Fruit fly (Drosophila melanogaster) whole organism, embryonic: Measurements from ENCODE around the gene CG34244.
A peak's percentile ranks its signal among the peaks of the same experiment; 100 is the strongest.

ENCODE experiments used
- C15 ChIP-seq: fragments of 200-800 bp; sonication (Bioruptor generic); IDR thresholded peaks from 3 replicates; pipeline ENCODE4 v1.3.6; 2022; ENCODE audit warnings: missing biosample characterization, missing genetic modification characterization
- CG12236 ChIP-seq: fragments of 200-800 bp; sonication (Bioruptor generic); optimal IDR thresholded peaks from 2 replicates; lab custom pipeline; 2016; ENCODE audit warnings: missing biosample characterization, missing genetic modification characterization
- CG12299 ChIP-seq: fragments of 200-800 bp; sonication (Bioruptor generic); optimal IDR thresholded peaks from 2 replicates; lab custom pipeline; 2018; ENCODE audit warnings: missing biosample characterization, mild to moderate bottlenecking, missing genetic modification characterization
- CG13287 ChIP-seq: fragments of 200-800 bp; sonication (Bioruptor generic); IDR thresholded peaks from 2 replicates; pipeline ENCODE4 v1.3.6; 2022; ENCODE audit warnings: missing biosample characterization, missing genetic modification characterization; ENCODE audit not compliant: partially characterized antibody
- CG13424 ChIP-seq: fragments of 200-800 bp; sonication (Bioruptor generic); optimal IDR thresholded peaks from 2 replicates; lab custom pipeline; 2019; ENCODE audit warnings: missing biosample characterization, mild to moderate bottlenecking, missing genetic modification characterization, moderate library complexity
- CG15696 ChIP-seq: fragments of 200-800 bp; sonication (Bioruptor generic); optimal IDR thresholded peaks from 2 replicates; lab custom pipeline; 2019; ENCODE audit warnings: missing biosample characterization, mild to moderate bottlenecking, missing genetic modification characterization, moderate library complexity
- CG17612 ChIP-seq: fragments of 200-800 bp; sonication (Bioruptor generic); IDR thresholded peaks from 2 replicates; pipeline ENCODE4 v1.3.6; 2022; ENCODE audit warnings: missing biosample characterization, missing genetic modification characterization
- CG18262 ChIP-seq: fragments of 200-800 bp; optimal IDR thresholded peaks from 3 replicates; lab custom pipeline; 2019; ENCODE audit warnings: missing biosample characterization, mild to moderate bottlenecking, missing genetic modification characterization, moderate library complexity
- CG2202 ChIP-seq: fragments of 200-800 bp; sonication (Bioruptor generic); optimal IDR thresholded peaks from 2 replicates; lab custom pipeline; 2018; ENCODE audit warnings: missing biosample characterization, mild to moderate bottlenecking, missing genetic modification characterization
- CG2875 ChIP-seq: fragments of 200-800 bp; sonication (Bioruptor generic); optimal IDR thresholded peaks from 2 replicates; lab custom pipeline; 2017; ENCODE audit warnings: missing biosample characterization, mild to moderate bottlenecking, missing genetic modification characterization, missing genetic modification reagents
- CG32767 ChIP-seq: fragments of 200-800 bp; sonication (Bioruptor generic); IDR thresholded peaks from 2 replicates; pipeline ENCODE4 v1.3.6; 2022; ENCODE audit warnings: missing biosample characterization, missing genetic modification characterization
- CG32772 ChIP-seq: fragments of 200-800 bp; sonication (Bioruptor generic); IDR thresholded peaks from 2 replicates; pipeline ENCODE4 v1.3.6; 2022; ENCODE audit warnings: missing biosample characterization, missing genetic modification characterization
- CG33557 ChIP-seq: fragments of 200-800 bp; sonication (Bioruptor generic); optimal IDR thresholded peaks from 2 replicates; lab custom pipeline; 2019; ENCODE audit warnings: missing biosample characterization, mild to moderate bottlenecking, missing genetic modification characterization, moderate library complexity
- CG34224 ChIP-seq: fragments of 200-800 bp; sonication (Bioruptor generic); IDR thresholded peaks from 3 replicates; pipeline ENCODE4 v1.3.6; 2022; ENCODE audit warnings: missing biosample characterization, missing genetic modification characterization; ENCODE audit not compliant: partially characterized antibody
- CG3995 ChIP-seq: fragments of 200-800 bp; sonication (Bioruptor generic); optimal IDR thresholded peaks from 3 replicates; lab custom pipeline; 2016; ENCODE audit warnings: missing biosample characterization, missing genetic modification characterization
- CG5953 ChIP-seq: fragments of 200-800 bp; sonication (Bioruptor generic); IDR thresholded peaks from 2 replicates; pipeline ENCODE4 v1.3.6; 2022; ENCODE audit warnings: missing biosample characterization, missing genetic modification characterization
- CG6254 ChIP-seq: fragments of 200-800 bp; sonication (Bioruptor generic); optimal IDR thresholded peaks from 3 replicates; lab custom pipeline; 2017; ENCODE audit warnings: mild to moderate bottlenecking, missing biosample characterization, missing genetic modification reagents, missing genetic modification characterization
- CG6683 ChIP-seq: fragments of 200-800 bp; sonication (Bioruptor generic); optimal IDR thresholded peaks from 2 replicates; lab custom pipeline; 2017; ENCODE audit warnings: missing biosample characterization, mild to moderate bottlenecking, missing genetic modification characterization, missing genetic modification reagents
- CG6689 ChIP-seq: fragments of 200-800 bp; sonication (Bioruptor generic); IDR thresholded peaks from 2 replicates; pipeline ENCODE4 v1.3.6; 2022; ENCODE audit warnings: missing biosample characterization, missing genetic modification characterization
- CG9817 ChIP-seq: fragments of 200-800 bp; sonication (Bioruptor generic); optimal IDR thresholded peaks from 2 replicates; lab custom pipeline; 2018; ENCODE audit warnings: missing biosample characterization, mild to moderate bottlenecking, missing genetic modification characterization, moderate library complexity
- Ets65A ChIP-seq: fragments of 200-800 bp; sonication (Bioruptor generic); peaks from one replicate; lab custom pipeline; 2016; ENCODE audit warnings: missing biosample characterization, missing genetic modification characterization
- Lim3 ChIP-seq: fragments of 200-800 bp; sonication (Bioruptor generic); IDR thresholded peaks from 2 replicates; pipeline ENCODE4 v1.3.6; 2022; ENCODE audit warnings: missing biosample characterization, missing genetic modification characterization
- Mes4 ChIP-seq: fragments of 200-800 bp; sonication (Bioruptor generic); optimal IDR thresholded peaks from 2 replicates; lab custom pipeline; 2016; ENCODE audit warnings: missing biosample characterization, missing genetic modification characterization
- NFAT ChIP-seq: fragments of 200-800 bp; sonication (Bioruptor generic); IDR thresholded peaks from 2 replicates; pipeline ENCODE4 v1.3.6; 2022; ENCODE audit warnings: missing biosample characterization, missing genetic modification characterization
- Nf-YA ChIP-seq: fragments of 200-800 bp; sonication (Bioruptor generic); IDR thresholded peaks from 2 replicates; pipeline ENCODE4 v1.3.6; 2022; ENCODE audit warnings: missing biosample characterization, missing genetic modification characterization
- Optix ChIP-seq: fragments of 200-800 bp; sonication (Bioruptor generic); IDR thresholded peaks from 3 replicates; pipeline ENCODE4 v1.3.6; 2022; ENCODE audit warnings: missing biosample characterization, missing genetic modification characterization
- Side ChIP-seq: fragments of 200-800 bp; sonication (Bioruptor generic); optimal IDR thresholded peaks from 2 replicates; lab custom pipeline; 2016; ENCODE audit warnings: missing biosample characterization, missing genetic modification characterization
- Spps ChIP-seq: fragments of 200-800 bp; sonication (Bioruptor generic); optimal IDR thresholded peaks from 2 replicates; lab custom pipeline; 2018; ENCODE audit warnings: missing biosample characterization, mild to moderate bottlenecking, missing genetic modification characterization
- Sry-δ ChIP-seq: fragments of 200-800 bp; sonication (Bioruptor generic); optimal IDR thresholded peaks from 2 replicates; lab custom pipeline; 2016; ENCODE audit warnings: missing biosample characterization, missing genetic modification characterization
- ato ChIP-seq: fragments of 200-800 bp; sonication (Bioruptor generic); IDR thresholded peaks from 2 replicates; pipeline ENCODE4 v1.3.6; 2022; ENCODE audit warnings: missing biosample characterization, missing genetic modification characterization; ENCODE audit not compliant: partially characterized antibody
- cad ChIP-seq: fragments of >200 bp; optimal IDR thresholded peaks from 2 replicates; lab custom pipeline; 2017; ENCODE audit warnings: missing biosample characterization, missing genetic modification characterization
- caup ChIP-seq: fragments of 200-800 bp; sonication (Bioruptor generic); optimal IDR thresholded peaks from 3 replicates; lab custom pipeline; 2017; ENCODE audit warnings: missing biosample characterization, mild to moderate bottlenecking, missing genetic modification characterization, moderate library complexity; ENCODE audit not compliant: severe bottlenecking
- crc ChIP-seq: fragments of 200-800 bp; sonication (Bioruptor generic); optimal IDR thresholded peaks from 2 replicates; lab custom pipeline; 2016; ENCODE audit warnings: missing biosample characterization, missing genetic modification characterization
- dati ChIP-seq: fragments of 200-800 bp; sonication (Bioruptor generic); IDR thresholded peaks from 2 replicates; pipeline ENCODE4 v1.3.6; 2022; ENCODE audit warnings: missing biosample characterization, missing genetic modification characterization
- ftz-f1 ChIP-seq: fragments of 200-800 bp; sonication (Bioruptor generic); optimal IDR thresholded peaks from 2 replicates; lab custom pipeline; 2016; ENCODE audit warnings: missing biosample characterization, missing genetic modification characterization
- gcm2 ChIP-seq: fragments of 200-800 bp; sonication (Bioruptor generic); optimal IDR thresholded peaks from 2 replicates; lab custom pipeline; 2016; ENCODE audit warnings: missing biosample characterization, missing genetic modification characterization
- inv ChIP-seq: fragments of 200-800 bp; sonication (Bioruptor generic); IDR thresholded peaks from 2 replicates; pipeline ENCODE4 v1.3.6; 2022; ENCODE audit warnings: missing biosample characterization, missing genetic modification characterization; ENCODE audit not compliant: partially characterized antibody
- lola ChIP-seq, 3 experiments: fragments of >200 bp in 2 of 3; fragments of 200-800 bp in 1 of 3; sonication (Bioruptor generic) in 1 of 3; optimal IDR thresholded peaks; 2 replicates each; lab custom pipeline; 2017 to 2019; ENCODE audit warnings: missing biosample characterization in 3 of 3, missing genetic modification characterization in 3 of 3, mild to moderate bottlenecking in 1 of 3, moderate library complexity in 1 of 3
- lov ChIP-seq, 2 experiments: fragments of 200-800 bp in 1 of 2; fragments of >200 bp in 1 of 2; sonication (Bioruptor generic) in 1 of 2; IDR thresholded peaks in 1 of 2; optimal IDR thresholded peaks in 1 of 2; 2 replicates in 1 of 2; 3 replicates in 1 of 2; pipeline versions ENCODE4 v1.3.6 to Lab custom; 2017 to 2022; ENCODE audit warnings: missing biosample characterization in 1 of 2, missing genetic modification characterization in 1 of 2
- nerfin-1 ChIP-seq: fragments of 200-800 bp; sonication (Bioruptor generic); optimal IDR thresholded peaks from 3 replicates; lab custom pipeline; 2019; ENCODE audit warnings: missing biosample characterization, mild to moderate bottlenecking, missing genetic modification characterization, moderate library complexity
- onecut ChIP-seq: fragments of 200-800 bp; sonication (Bioruptor generic); IDR thresholded peaks from 2 replicates; pipeline ENCODE4 v1.3.6; 2022; ENCODE audit warnings: missing biosample characterization, missing genetic modification characterization
- sd ChIP-seq: fragments of 200-800 bp; sonication (Bioruptor generic); optimal IDR thresholded peaks from 3 replicates; lab custom pipeline; 2018; ENCODE audit warnings: missing biosample characterization, mild to moderate bottlenecking, missing genetic modification characterization, moderate library complexity
- seq ChIP-seq: fragments of 200-800 bp; sonication (Bioruptor generic); IDR thresholded peaks from 2 replicates; pipeline ENCODE4 v1.3.6; 2022; ENCODE audit warnings: missing biosample characterization, missing genetic modification characterization
- slou ChIP-seq: fragments of 200-800 bp; sonication (Bioruptor generic); optimal IDR thresholded peaks from 3 replicates; lab custom pipeline; 2016; ENCODE audit warnings: missing biosample characterization, missing genetic modification characterization
- trh ChIP-seq: fragments of 200-800 bp; sonication (Bioruptor generic); optimal IDR thresholded peaks from 2 replicates; lab custom pipeline; 2016; ENCODE audit warnings: missing biosample characterization, missing genetic modification characterization
- tup ChIP-seq: fragments of 200-800 bp; sonication (Bioruptor generic); optimal IDR thresholded peaks from 2 replicates; lab custom pipeline; 2016; ENCODE audit warnings: missing biosample characterization, mild to moderate bottlenecking, missing genetic modification characterization, moderate library complexity
- usp ChIP-seq: fragments of >200 bp; optimal IDR thresholded peaks from 2 replicates; lab custom pipeline; 2017; ENCODE audit warnings: missing biosample characterization, missing genetic modification characterization
- wdn ChIP-seq: fragments of 200-800 bp; sonication (Bioruptor generic); IDR thresholded peaks from 2 replicates; pipeline ENCODE4 v1.3.6; 2022; ENCODE audit warnings: missing biosample characterization, missing genetic modification characterization
- zf30C ChIP-seq: fragments of 200-800 bp; sonication (Bioruptor generic); optimal IDR thresholded peaks from 3 replicates; lab custom pipeline; 2018; ENCODE audit warnings: missing biosample characterization, mild to moderate bottlenecking, missing genetic modification characterization

CG34244 gene

DNA sequence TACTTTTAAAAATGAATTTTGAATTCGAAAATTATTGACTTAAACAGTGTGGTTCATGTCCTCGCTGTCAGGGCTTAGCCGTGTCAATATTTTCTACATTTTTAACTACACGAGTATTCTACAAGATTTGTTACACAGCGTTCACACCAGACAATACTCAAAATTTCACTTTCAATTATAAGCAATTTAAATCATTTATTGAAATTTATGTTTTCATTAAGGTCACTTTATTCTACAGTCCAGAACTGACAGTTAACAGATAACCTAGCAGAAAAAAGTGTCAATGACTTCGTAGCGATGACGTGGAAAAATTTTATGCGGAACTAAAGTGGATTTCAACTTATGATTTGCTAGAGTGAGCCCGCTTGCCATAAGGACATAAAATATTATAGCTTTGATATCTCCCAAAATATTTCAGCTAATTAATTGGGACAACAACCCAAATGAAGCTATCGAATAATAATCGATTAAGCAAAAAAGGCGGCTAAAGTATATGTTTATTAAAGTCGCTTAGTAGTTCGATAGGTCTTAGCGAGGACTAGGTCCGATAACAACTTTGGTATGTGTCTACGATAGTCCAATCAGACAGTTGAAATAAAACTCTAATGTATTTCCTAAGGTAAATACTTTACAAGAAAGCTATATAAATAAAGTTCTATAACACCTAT, 45.6 kb downstream of the CG34244 start (continued):
- TF ChIP-seq Side (peak; percentile 40), CG12236 (GFP tag; lab: Kevin White, UChicago) (no peak), seq (GFP tag; lab: Robert Waterston, UW) (peak; percentile 74), usp (no peak), CG32767 (peak; percentile 84), caup (GFP tag; lab: Kevin White, UChicago) (peak; percentile 59), Mes4 (GFP tag; lab: Kevin White, UChicago) (no peak), CG2875 (GFP tag; lab: Kevin White, UChicago) (no peak), crc (GFP tag; lab: Kevin White, UChicago) (peak; percentile 0), CG18262 (tag; lab: Kevin White, UChicago) (peak; percentile 55), Optix (GFP tag; lab: Robert Waterston, UW) (no peak; the same call in 1 of the 3 replicates), wdn (0 out of 2 replicates have a peak, but pooled peaks have one; percentile 18), CG32772 (GFP tag; lab: Robert Waterston, UW) (peak; percentile 49), CG17612 (GFP tag; lab: Robert Waterston, UW) (peak; percentile 19; the same call in 1 of the 2 replicates), CG6689 (GFP tag; lab: Robert Waterston, UW) (peak; percentile 56; the same call in 1 of the 2 replicates), CG9817 (tag; lab: Kevin White, UChicago) (no peak), CG33557 (GFP tag; lab: Kevin White, UChicago) (no peak), Ets65A (no peak), CG2202 (tag; lab: Kevin White, UChicago) (no peak), onecut (no peak), zf30C (GFP tag; lab: Kevin White, UChicago) (no peak), gcm2 (no peak), ftz-f1 (GFP tag; lab: Kevin White, UChicago) (no peak), CG6254 (GFP tag; lab: Kevin White, UChicago) (peak; percentile 6), CG13424 (tag; lab: Kevin White, UChicago) (peak; percentile 59), dati (GFP tag; lab: Robert Waterston, UW) (no peak), CG34224 (no peak), CG5953 (GFP tag; lab: Robert Waterston, UW) (peak; percentile 77), CG15696 (tag; lab: Kevin White, UChicago) (peak; percentile 16), Spps (no peak), slou (GFP tag; lab: Kevin White, UChicago) (no peak), CG13287 (GFP tag; lab: Robert Waterston, UW) (no peak; the same call in 1 of the 2 replicates), NFAT (GFP tag; lab: Robert Waterston, UW) (no peak; the same call in 1 of the 2 replicates), lov (optimal IDR thresholded peaks at IDR 0.05; lab: Kevin White, UChicago) (no peak), lov (GFP tag; IDR thresholded peaks at IDR 0.05; lab: Robert Waterston, UW) (no peak), CG6683 (no peak), lola (GFP tag; optimal IDR thresholded peaks at IDR 0.05; lab: Kevin White, UChicago) (no peak), CG12299 (tag; lab: Kevin White, UChicago) (no peak), C15 (GFP tag; lab: Robert Waterston, UW) (no peak), tup (GFP tag; lab: Kevin White, UChicago) (no peak), inv (GFP tag; lab: Robert Waterston, UW) (no peak), trh (GFP tag; lab: Kevin White, UChicago) (no peak), nerfin-1 (tag; lab: Kevin White, UChicago) (no peak), ato (0 out of 2 replicates have a peak, but pooled peaks have one; percentile 10), sd (tag; lab: Kevin White, UChicago) (no peak), Nf-YA (GFP tag; lab: Robert Waterston, UW) (peak; percentile 55; the same call in 1 of the 2 replicates), Sry-δ (GFP tag; lab: Kevin White, UChicago) (peak; percentile 37), Lim3 (GFP tag; lab: Robert Waterston, UW) (no peak), cad (GFP tag; lab: Kevin White, UChicago) (no peak), CG3995 (GFP tag; lab: Kevin White, UChicago) (no peak)
